In the genomic region with DNA sequence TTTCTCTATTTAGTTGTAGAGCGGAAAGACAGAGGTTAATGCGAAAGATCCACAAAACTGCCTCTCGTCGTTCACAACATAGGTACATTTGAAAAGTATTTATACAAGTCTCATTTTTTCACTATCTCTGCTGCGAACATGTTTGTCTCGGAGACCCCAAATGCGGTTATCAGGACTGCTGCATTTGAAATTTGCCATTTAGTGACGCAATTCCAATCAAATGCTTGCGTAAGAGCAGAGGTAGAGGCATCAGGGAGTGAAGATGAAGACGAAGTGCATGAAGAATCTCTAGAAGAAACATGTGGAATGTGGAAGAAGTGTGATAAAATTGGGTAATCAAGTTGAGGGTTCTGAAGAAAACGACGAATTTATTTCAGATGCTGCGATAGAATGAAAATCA, we compare ENCODE assay signal across 7 worm cellular contexts.
TF ChIP-seq lines count a peak whose summit lies in the region.

No protein-coding gene starts in this region.

TF ChIP-seq in whole organism, L1 larva, 84 proteins besides CTCF, POLR2A, EP300 and RAD21:
- TF ChIP-seq sptf-1 (tag; optimal IDR thresholded peaks at IDR 0.05; lab: Kevin White, UChicago): no peak
- TF ChIP-seq egl-27 (tag; optimal IDR thresholded peaks at IDR 0.05; lab: Kevin White, UChicago): no peak
- no peak for TF ChIP-seq ceh-8 (GFP tag; optimal IDR thresholded peaks at IDR 0.05; lab: Kevin White, UChicago)
- peak; percentile 75 for TF ChIP-seq dsc-1 (tag; optimal IDR thresholded peaks at IDR 0.05; lab: Kevin White, UChicago)
- TF ChIP-seq C16A3.4 (tag; optimal IDR thresholded peaks at IDR 0.05; lab: Kevin White, UChicago): no peak
- no peak for TF ChIP-seq blmp-1 (tag; optimal IDR thresholded peaks at IDR 0.05; lab: Kevin White, UChicago)
- TF ChIP-seq sup-37 (GFP tag; optimal IDR thresholded peaks at IDR 0.05; lab: Kevin White, UChicago): no peak
- no peak for TF ChIP-seq nhr-77 (tag; optimal IDR thresholded peaks at IDR 0.05; lab: Kevin White, UChicago)

TF ChIP-seq in whole organism, L2 larva, 48 proteins besides CTCF, POLR2A, EP300 and RAD21:
- TF ChIP-seq crh-2 (tag; optimal IDR thresholded peaks at IDR 0.05; lab: Kevin White, UChicago) (peak; percentile 16), fos-1 (tag; optimal IDR thresholded peaks at IDR 0.05; lab: Kevin White, UChicago) (peak; percentile 34), mab-5 (tag; optimal IDR thresholded peaks at IDR 0.05; lab: Kevin White, UChicago) (no peak), ZK546.5 (tag; optimal IDR thresholded peaks at IDR 0.05; lab: Kevin White, UChicago) (no peak), unc-55 (GFP tag; optimal IDR thresholded peaks at IDR 0.05; lab: Kevin White, UChicago) (no peak), nhr-129 (tag; optimal IDR thresholded peaks at IDR 0.05; lab: Kevin White, UChicago) (peak; percentile 5), nhr-11 (tag; optimal IDR thresholded peaks at IDR 0.05; lab: Kevin White, UChicago) (no peak)

TF ChIP-seq in whole organism, L3 larva, 47 proteins besides CTCF, POLR2A, EP300 and RAD21:
- TF ChIP-seq elt-2 (tag; optimal IDR thresholded peaks at IDR 0.05; lab: Kevin White, UChicago): peak; percentile 55
- no peak for TF ChIP-seq egl-27 (tag; optimal IDR thresholded peaks at IDR 0.05; lab: Kevin White, UChicago)
- no peak for TF ChIP-seq ztf-4 (tag; optimal IDR thresholded peaks at IDR 0.05; lab: Kevin White, UChicago)
- TF ChIP-seq unc-62 (GFP tag; optimal IDR thresholded peaks at IDR 0.05; lab: Kevin White, UChicago): no peak
TF ChIP-seq in whole organism, L3 larva: peak in this region for 1.

TF ChIP-seq in whole organism, L4 larva, 104 proteins besides CTCF, POLR2A, EP300 and RAD21:
- TF ChIP-seq mep-1 (tag; optimal IDR thresholded peaks at IDR 0.05; lab: Kevin White, UChicago) (no peak), pqm-1 (tag; optimal IDR thresholded peaks at IDR 0.05; lab: Kevin White, UChicago) (peak; percentile 28), dmd-9 (GFP tag; IDR thresholded peaks at IDR 0.05; lab: Robert Waterston, UW) (no peak), nhr-28 (tag; optimal IDR thresholded peaks at IDR 0.05; lab: Kevin White, UChicago) (peak; percentile 27), unc-62 (GFP tag; optimal IDR thresholded peaks at IDR 0.05 in 1 of 2; lab: Kevin White, UChicago) (peak in 1 of 2 experiments; percentile 73), unc-62 (tag; optimal IDR thresholded peaks at IDR 0.05; lab: Kevin White, UChicago) (no peak), saeg-2 (GFP tag; IDR thresholded peaks at IDR 0.05; lab: Robert Waterston, UW) (no peak)

TF ChIP-seq in whole organism, late embryonic, 69 proteins besides CTCF, POLR2A, EP300 and RAD21:
- TF ChIP-seq elt-2 (tag; optimal IDR thresholded peaks at IDR 0.05; lab: Kevin White, UChicago) (peak; percentile 47), pha-4 (tag; optimal IDR thresholded peaks at IDR 0.05; lab: Kevin White, UChicago) (no peak)
TF ChIP-seq in whole organism, late embryonic: peak in this region for 1.

TF ChIP-seq in whole organism, mixed stage, embryonic, 35 proteins besides CTCF, POLR2A, EP300 and RAD21:
- no peak for TF ChIP-seq lsy-2 (tag; optimal IDR thresholded peaks at IDR 0.05; lab: Kevin White, UChicago)
- TF ChIP-seq zip-8 (tag; optimal IDR thresholded peaks at IDR 0.05; lab: Kevin White, UChicago): peak; percentile 92
TF ChIP-seq in whole organism, mixed stage, embryonic: peak in this region for 1.

TF ChIP-seq in whole organism, young adult, 124 proteins besides CTCF, POLR2A, EP300 and RAD21:
- no peak for TF ChIP-seq nhr-179 (tag; optimal IDR thresholded peaks at IDR 0.05; lab: Kevin White, UChicago)
- no peak for TF ChIP-seq let-607 (tag; optimal IDR thresholded peaks at IDR 0.05; lab: Kevin White, UChicago)
- no peak for TF ChIP-seq ama-1 (optimal IDR thresholded peaks at IDR 0.05; lab: Kevin White, UChicago)
- no peak for TF ChIP-seq ama-1 (GFP tag; optimal IDR thresholded peaks at IDR 0.05; lab: Kevin White, UChicago)
- TF ChIP-seq nhr-80 (tag; optimal IDR thresholded peaks at IDR 0.05; lab: Kevin White, UChicago): peak; percentile 13
